Worm (Caenorhabditis elegans) whole organism, mixed stage, embryonic: Measurements from ENCODE around the gene vps-52.

Source experiments
- M03D4.4 ChIP-seq: sonication (generic microtip); optimal IDR thresholded peaks from 2 replicates; lab custom pipeline; 2017; ENCODE audit warnings: mild to moderate bottlenecking, missing genetic modification characterization, missing compliant biosample characterization
- bed-3 ChIP-seq: fragments of 200-800 bp; sonication (Bioruptor generic); optimal IDR thresholded peaks from 3 replicates; lab custom pipeline; 2018; ENCODE audit warnings: mild to moderate bottlenecking, missing genetic modification characterization, moderate library complexity, missing compliant biosample characterization
- blmp-1 ChIP-seq: fragments of 150-350 bp; optimal IDR thresholded peaks from 2 replicates; lab custom pipeline; 2014; ENCODE audit warnings: missing biosample characterization, missing genetic modification characterization
- ceh-39 ChIP-seq: fragments of 150-350 bp; optimal IDR thresholded peaks from 2 replicates; lab custom pipeline; 2014; ENCODE audit warnings: missing biosample characterization, missing genetic modification characterization
- ceh-43 ChIP-seq: fragments of 200-800 bp; sonication (Bioruptor generic); optimal IDR thresholded peaks from 2 replicates; lab custom pipeline; 2018; ENCODE audit warnings: mild to moderate bottlenecking, missing genetic modification characterization, moderate library complexity, missing compliant biosample characterization
- ceh-83 ChIP-seq: fragments of 200-800 bp; sonication (Bioruptor generic); optimal IDR thresholded peaks from 2 replicates; lab custom pipeline; 2018; ENCODE audit warnings: mild to moderate bottlenecking, missing genetic modification characterization, missing compliant biosample characterization
- ces-1 ChIP-seq: fragments of 150-350 bp; optimal IDR thresholded peaks from 2 replicates; lab custom pipeline; 2014; ENCODE audit warnings: missing biosample characterization, missing genetic modification reagents, missing genetic modification characterization
- cnd-1 ChIP-seq: fragments of 200-800 bp; sonication (Bioruptor generic); optimal IDR thresholded peaks from 2 replicates; lab custom pipeline; 2018; ENCODE audit warnings: mild to moderate bottlenecking, missing genetic modification characterization, missing compliant biosample characterization
- elt-1 ChIP-seq: sonication (generic microtip); optimal IDR thresholded peaks from 2 replicates; lab custom pipeline; 2017; ENCODE audit warnings: missing genetic modification characterization, mild to moderate bottlenecking, missing compliant biosample characterization, antibody characterized with exemption, moderate library complexity, borderline replicate concordance; ENCODE audit not compliant: insufficient read depth
- elt-3 ChIP-seq: fragments of 150-350 bp; optimal IDR thresholded peaks from 2 replicates; lab custom pipeline; 2014; ENCODE audit warnings: missing biosample characterization, missing genetic modification characterization
- flh-1 ChIP-seq: fragments of 200-800 bp; sonication (Bioruptor generic); optimal IDR thresholded peaks from 2 replicates; lab custom pipeline; 2018; ENCODE audit warnings: mild to moderate bottlenecking, missing genetic modification characterization, moderate library complexity, missing compliant biosample characterization
- ham-2 ChIP-seq: fragments of 200-800 bp; sonication (Bioruptor generic); optimal IDR thresholded peaks from 2 replicates; lab custom pipeline; 2018; ENCODE audit warnings: mild to moderate bottlenecking, missing genetic modification characterization, missing compliant biosample characterization
- lin-13 ChIP-seq: fragments of 150-350 bp; optimal IDR thresholded peaks from 2 replicates; lab custom pipeline; 2014; ENCODE audit warnings: missing biosample characterization, missing genetic modification characterization
- lin-32 ChIP-seq: fragments of 200-800 bp; sonication (Bioruptor generic); optimal IDR thresholded peaks from 2 replicates; lab custom pipeline; 2018; ENCODE audit warnings: mild to moderate bottlenecking, missing genetic modification characterization, missing compliant biosample characterization
- lsy-2 ChIP-seq: fragments of 150-350 bp; optimal IDR thresholded peaks from 2 replicates; lab custom pipeline; 2014; ENCODE audit warnings: missing biosample characterization, missing genetic modification characterization
- mab-5 ChIP-seq: fragments of 150-350 bp; optimal IDR thresholded peaks from 2 replicates; lab custom pipeline; 2014; ENCODE audit warnings: missing biosample characterization, missing genetic modification characterization
- mep-1 ChIP-seq: fragments of 150-350 bp; optimal IDR thresholded peaks from 2 replicates; lab custom pipeline; 2017; ENCODE audit warnings: missing biosample characterization, missing genetic modification reagents, missing genetic modification characterization, inconsistent platforms
- mls-2 ChIP-seq: sonication (generic microtip); optimal IDR thresholded peaks from 2 replicates; lab custom pipeline; 2016; ENCODE audit warnings: mild to moderate bottlenecking, missing genetic modification characterization, moderate library complexity, missing compliant biosample characterization
- nhr-2 ChIP-seq: fragments of 150-350 bp; optimal IDR thresholded peaks from 2 replicates; lab custom pipeline; 2014; ENCODE audit warnings: missing biosample characterization, missing genetic modification characterization
- nhr-237 ChIP-seq: fragments of 150-350 bp; optimal IDR thresholded peaks from 2 replicates; lab custom pipeline; 2014; ENCODE audit warnings: missing biosample characterization, missing genetic modification characterization
- nhr-28 ChIP-seq: fragments of 150-350 bp; optimal IDR thresholded peaks from 2 replicates; lab custom pipeline; 2014; ENCODE audit warnings: missing biosample characterization, missing genetic modification characterization
- pha-4 ChIP-seq: fragments of 150-350 bp; optimal IDR thresholded peaks from 2 replicates; lab custom pipeline; 2018; ENCODE audit warnings: missing biosample characterization, missing genetic modification reagents, missing genetic modification characterization
- sem-2 ChIP-seq: fragments of 200-800 bp; sonication (Bioruptor generic); optimal IDR thresholded peaks from 2 replicates; lab custom pipeline; 2018; ENCODE audit warnings: mild to moderate bottlenecking, missing genetic modification characterization, missing compliant biosample characterization
- snpc-4 ChIP-seq: fragments of 150-350 bp; optimal IDR thresholded peaks from 2 replicates; lab custom pipeline; 2014; ENCODE audit warnings: missing biosample characterization, missing genetic modification characterization
- sptf-1 ChIP-seq: sonication (generic microtip); optimal IDR thresholded peaks from 2 replicates; lab custom pipeline; 2017; ENCODE audit warnings: mild to moderate bottlenecking, missing genetic modification characterization, moderate library complexity, missing compliant biosample characterization
- tbx-8 ChIP-seq: fragments of 200-800 bp; sonication (Bioruptor generic); optimal IDR thresholded peaks from 2 replicates; lab custom pipeline; 2018; ENCODE audit warnings: mild to moderate bottlenecking, missing genetic modification characterization, moderate library complexity, missing compliant biosample characterization
- unc-120 ChIP-seq: sonication (generic microtip); optimal IDR thresholded peaks from 2 replicates; lab custom pipeline; 2017; ENCODE audit warnings: missing genetic modification characterization, missing compliant biosample characterization; ENCODE audit not compliant: poor library complexity, severe bottlenecking
- unc-39 ChIP-seq: fragments of 150-350 bp; optimal IDR thresholded peaks from 2 replicates; lab custom pipeline; 2014; ENCODE audit warnings: missing biosample characterization, missing genetic modification characterization
- unc-62 ChIP-seq: fragments of 150-350 bp; optimal IDR thresholded peaks from 2 replicates; lab custom pipeline; 2014; ENCODE audit warnings: missing biosample characterization, missing genetic modification reagents, missing genetic modification characterization
- zip-8 ChIP-seq: fragments of 150-350 bp; optimal IDR thresholded peaks from 2 replicates; lab custom pipeline; 2014; ENCODE audit warnings: missing biosample characterization, missing genetic modification characterization

Gene vps-52

ce11 chrX:7534454-7534853 lies 30.7 kb upstream of the vps-52 start:
- TF ChIP-seq mls-2 (tag; lab: Kevin White, UChicago) (peak; percentile 26), lin-32 (GFP tag; lab: Kevin White, UChicago) (peak; percentile 15), sem-2 (no peak)

- TF ChIP-seq M03D4.4 (tag; lab: Kevin White, UChicago) (no peak), ceh-83 (GFP tag; lab: Kevin White, UChicago) (no peak)
These were observed 28.3 kb upstream of the vps-52 start for ce11 chrX:7536869-7537268.

- no peak for TF ChIP-seq flh-1
- no peak for TF ChIP-seq bed-3 (GFP tag; lab: Kevin White, UChicago)
- peak; percentile 86 for TF ChIP-seq elt-1 (tag; lab: Kevin White, UChicago)
- TF ChIP-seq nhr-28 (tag; lab: Kevin White, UChicago) = no peak
- TF ChIP-seq unc-62 = no peak
- peak; percentile 18 for TF ChIP-seq ham-2 (GFP tag; lab: Kevin White, UChicago)
- TF ChIP-seq ceh-39 = no peak
- TF ChIP-seq nhr-2 (tag; lab: Kevin White, UChicago) = no peak
- TF ChIP-seq sptf-1 (tag; lab: Kevin White, UChicago) = no peak
- no peak for TF ChIP-seq lsy-2 (tag; lab: Kevin White, UChicago)
These were observed 27.3 kb upstream of the vps-52 start, which contains the start of gene dpy-7 for ce11 chrX:7537742-7538268. Gene dpy-7 (minus strand): TSS chrX:7537792.

DNA sequence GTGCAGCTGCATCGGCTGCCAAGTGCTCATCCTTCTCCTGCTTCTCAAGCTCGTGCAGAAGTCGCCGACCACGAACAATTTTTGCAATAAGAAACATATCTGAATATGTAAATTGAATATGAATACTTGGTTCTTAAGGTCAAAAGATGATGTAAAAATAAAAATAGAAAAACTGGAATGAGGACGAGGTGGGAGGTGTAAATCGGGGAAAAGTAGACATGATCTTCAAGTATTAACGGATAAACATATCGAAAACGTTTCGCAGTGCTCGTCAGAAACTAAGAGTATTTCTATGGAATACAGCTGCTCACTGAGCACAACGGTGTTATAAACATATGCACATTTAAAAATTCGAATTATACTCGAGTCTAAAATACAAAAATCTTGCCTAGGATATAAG lies 25.1 kb upstream of the vps-52 start, which contains the start of gene glb-16:
glb-16 (minus strand) TSS at position 101 of the 400 bp plus-strand sequence.
- TF ChIP-seq ceh-43 (no peak), cnd-1 (tag; lab: Kevin White, UChicago) (no peak), pha-4 (tag; lab: Kevin White, UChicago) (no peak), ces-1 (GFP tag; lab: Kevin White, UChicago) (no peak), nhr-28 (tag; lab: Kevin White, UChicago) (no peak), bed-3 (GFP tag; lab: Kevin White, UChicago) (no peak), elt-3 (tag; lab: Kevin White, UChicago) (no peak), lin-32 (GFP tag; lab: Kevin White, UChicago) (no peak), tbx-8 (GFP tag; lab: Kevin White, UChicago) (no peak), lin-13 (tag; lab: Kevin White, UChicago) (no peak), nhr-237 (tag; lab: Kevin White, UChicago) (no peak), sptf-1 (tag; lab: Kevin White, UChicago) (no peak), blmp-1 (tag; lab: Kevin White, UChicago) (no peak), ceh-83 (GFP tag; lab: Kevin White, UChicago) (no peak), mep-1 (tag; lab: Kevin White, UChicago) (no peak), unc-39 (tag; lab: Kevin White, UChicago) (no peak), zip-8 (tag; lab: Kevin White, UChicago) (no peak), snpc-4 (tag; lab: Kevin White, UChicago) (no peak)
- TF ChIP-seq, all 35 proteins: peak for 0

- TF ChIP-seq M03D4.4 (tag; lab: Kevin White, UChicago) = no peak
- no peak for TF ChIP-seq nhr-237 (tag; lab: Kevin White, UChicago)
- TF ChIP-seq mab-5 (tag; lab: Kevin White, UChicago) = no peak
- no peak for TF ChIP-seq lin-13 (tag; lab: Kevin White, UChicago)
- TF ChIP-seq ham-2 (GFP tag; lab: Kevin White, UChicago) = no peak
- no peak for TF ChIP-seq lin-32 (GFP tag; lab: Kevin White, UChicago)
- TF ChIP-seq lsy-2 (tag; lab: Kevin White, UChicago) = no peak
- no peak for TF ChIP-seq unc-62
- TF ChIP-seq nhr-2 (tag; lab: Kevin White, UChicago) = no peak
- TF ChIP-seq, all 35 proteins: peak for 0
These were observed 24.0 kb upstream of the vps-52 start for ce11 chrX:7541078-7541477.

DNA sequence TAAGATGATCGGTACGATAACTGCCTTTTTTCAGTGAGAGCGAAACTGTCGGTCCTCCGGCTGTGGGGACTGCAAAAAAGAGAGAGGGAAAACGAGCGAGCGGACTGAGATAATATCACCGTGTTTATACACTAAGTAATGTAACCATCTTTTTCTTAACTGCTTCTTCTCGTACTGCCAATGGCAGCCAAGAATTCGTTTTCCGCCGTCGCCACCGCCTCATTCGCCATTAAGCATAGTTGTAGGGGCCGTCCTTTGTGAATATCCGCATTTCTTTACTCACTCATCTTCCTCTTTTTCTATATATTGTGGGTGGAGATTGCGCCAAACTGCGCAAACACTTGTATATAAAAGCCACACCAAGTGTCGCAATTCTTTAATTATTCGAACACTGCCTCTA lies 18.6 kb upstream of the vps-52 start, which contains the start of gene col-174:
col-174 (plus strand) TSS at position 301 of the 400 bp plus-strand sequence.
- TF ChIP-seq ham-2 (GFP tag; lab: Kevin White, UChicago) (peak; percentile 12), unc-120 (tag; lab: Kevin White, UChicago) (no peak)
